Fruit fly (Drosophila melanogaster) whole organism, embryonic: ENCODE measurements around the gene CG11672.
A peak's percentile ranks its signal among the peaks of the same experiment; 100 is the strongest.

Experiments used
- ATbp ChIP-seq: fragments of 200-800 bp; sonication (Bioruptor generic); optimal IDR thresholded peaks from 2 replicates; lab custom pipeline; 2017; ENCODE audit warnings: missing biosample characterization, mild to moderate bottlenecking, missing genetic modification characterization, missing genetic modification reagents
- Abd-B ChIP-seq: fragments of 200-800 bp; sonication (Bioruptor generic); optimal IDR thresholded peaks from 2 replicates; lab custom pipeline; 2018; ENCODE audit warnings: missing biosample characterization, mild to moderate bottlenecking, missing genetic modification characterization, moderate library complexity
- BEAF-32 ChIP-seq: fragments of 200-800 bp; sonication (Bioruptor generic); optimal IDR thresholded peaks from 3 replicates; lab custom pipeline; 2017; ENCODE audit warnings: missing biosample characterization, missing genetic modification characterization, mild to moderate bottlenecking, moderate library complexity, missing genetic modification reagents
- CG10274 ChIP-seq: fragments of 200-800 bp; sonication (Bioruptor generic); optimal IDR thresholded peaks from 3 replicates; lab custom pipeline; 2017; ENCODE audit warnings: missing biosample characterization, mild to moderate bottlenecking, missing genetic modification characterization
- CG11723 ChIP-seq: fragments of 200-800 bp; sonication (Bioruptor generic); optimal IDR thresholded peaks from 2 replicates; lab custom pipeline; 2017; ENCODE audit warnings: missing biosample characterization, mild to moderate bottlenecking, missing genetic modification characterization
- CG12236 ChIP-seq: fragments of 200-800 bp; sonication (Bioruptor generic); optimal IDR thresholded peaks from 2 replicates; lab custom pipeline; 2016; ENCODE audit warnings: missing biosample characterization, missing genetic modification characterization
- CG12299 ChIP-seq: fragments of 200-800 bp; sonication (Bioruptor generic); optimal IDR thresholded peaks from 2 replicates; lab custom pipeline; 2018; ENCODE audit warnings: missing biosample characterization, mild to moderate bottlenecking, missing genetic modification characterization
- CG14014 ChIP-seq: fragments of 200-800 bp; sonication (Bioruptor generic); IDR thresholded peaks from 2 replicates; pipeline ENCODE4 v1.3.6; 2022; ENCODE audit warnings: missing biosample characterization, missing genetic modification characterization
- CG14860 ChIP-seq: fragments of 200-800 bp; sonication (Bioruptor generic); IDR thresholded peaks from 3 replicates; pipeline ENCODE4 v1.3.6; 2022; ENCODE audit warnings: missing biosample characterization, missing genetic modification characterization; ENCODE audit not compliant: partially characterized antibody
- CG1647 ChIP-seq: fragments of 200-800 bp; sonication (Bioruptor generic); optimal IDR thresholded peaks from 3 replicates; lab custom pipeline; 2016; ENCODE audit warnings: missing biosample characterization, missing genetic modification characterization
- CG1832 ChIP-seq: fragments of 200-800 bp; sonication (Bioruptor generic); optimal IDR thresholded peaks from 2 replicates; lab custom pipeline; 2017; ENCODE audit warnings: missing biosample characterization, mild to moderate bottlenecking, missing genetic modification characterization, inconsistent platforms
- CG18619 ChIP-seq: fragments of 200-800 bp; sonication (Bioruptor generic); optimal IDR thresholded peaks from 3 replicates; lab custom pipeline; 2017; ENCODE audit warnings: missing biosample characterization, mild to moderate bottlenecking, missing genetic modification characterization
- CG34376 ChIP-seq: fragments of 200-800 bp; sonication (Bioruptor generic); optimal IDR thresholded peaks from 2 replicates; lab custom pipeline; 2018; ENCODE audit warnings: missing biosample characterization, mild to moderate bottlenecking, missing genetic modification characterization
- CG4854 ChIP-seq: fragments of 200-800 bp; sonication (Bioruptor generic); optimal IDR thresholded peaks from 2 replicates; lab custom pipeline; 2016; ENCODE audit warnings: missing biosample characterization, missing genetic modification characterization, inconsistent platforms
- CG8281 ChIP-seq: fragments of 200-800 bp; sonication (Bioruptor generic); optimal IDR thresholded peaks from 2 replicates; lab custom pipeline; 2018; ENCODE audit warnings: missing biosample characterization, mild to moderate bottlenecking, missing genetic modification characterization, moderate library complexity
- Dfd ChIP-seq, 2 experiments: fragments of >200 bp; optimal IDR thresholded peaks; 2 replicates each; lab custom pipeline; 2017; ENCODE audit warnings: missing biosample characterization in 2 of 2, missing genetic modification characterization in 2 of 2
- Ets65A ChIP-seq: fragments of 200-800 bp; sonication (Bioruptor generic); peaks from one replicate; lab custom pipeline; 2016; ENCODE audit warnings: missing biosample characterization, missing genetic modification characterization
- HLH3B ChIP-seq: fragments of 200-800 bp; sonication (Bioruptor generic); IDR thresholded peaks from 2 replicates; pipeline ENCODE4 v1.3.6; 2022; ENCODE audit warnings: missing biosample characterization, missing genetic modification characterization
- HLHmδ ChIP-seq: fragments of 200-800 bp; sonication (Bioruptor generic); optimal IDR thresholded peaks from 2 replicates; lab custom pipeline; 2018; ENCODE audit warnings: missing biosample characterization, mild to moderate bottlenecking, missing genetic modification characterization, moderate library complexity
- Hr3 ChIP-seq: fragments of 200-800 bp; sonication (Bioruptor generic); optimal IDR thresholded peaks from 3 replicates; lab custom pipeline; 2016; ENCODE audit warnings: missing biosample characterization, missing genetic modification characterization
- Lpt ChIP-seq: fragments of >200 bp; optimal IDR thresholded peaks from 2 replicates; lab custom pipeline; 2018; ENCODE audit warnings: missing biosample characterization, missing genetic modification characterization
- MESR4 ChIP-seq: fragments of 200-800 bp; sonication (Bioruptor generic); optimal IDR thresholded peaks from 2 replicates; lab custom pipeline; 2018; ENCODE audit warnings: missing biosample characterization, mild to moderate bottlenecking, missing genetic modification characterization, moderate library complexity
- Neu2 ChIP-seq: fragments of 200-800 bp; sonication (Bioruptor generic); optimal IDR thresholded peaks from 3 replicates; lab custom pipeline; 2016; ENCODE audit warnings: missing biosample characterization, missing genetic modification characterization, borderline replicate concordance
- Nf-YB ChIP-seq: fragments of 200-800 bp; sonication (Bioruptor generic); optimal IDR thresholded peaks from 3 replicates; lab custom pipeline; 2019; ENCODE audit warnings: missing biosample characterization, mild to moderate bottlenecking, missing genetic modification characterization, moderate library complexity
- Stat92E ChIP-seq, 3 experiments: fragments of >200 bp in 2 of 3; fragments of 200-800 bp in 1 of 3; sonication (Bioruptor generic) in 1 of 3; optimal IDR thresholded peaks; 2 replicates each; lab custom pipeline; 2017 to 2019; ENCODE audit warnings: missing biosample characterization in 3 of 3, missing genetic modification characterization in 3 of 3, mild to moderate bottlenecking in 1 of 3, moderate library complexity in 1 of 3
- Tbp ChIP-seq: fragments of >200 bp; optimal IDR thresholded peaks from 2 replicates; lab custom pipeline; 2018; ENCODE audit warnings: missing biosample characterization, missing genetic modification characterization
- caup ChIP-seq: fragments of 200-800 bp; sonication (Bioruptor generic); optimal IDR thresholded peaks from 3 replicates; lab custom pipeline; 2017; ENCODE audit warnings: missing biosample characterization, mild to moderate bottlenecking, missing genetic modification characterization, moderate library complexity; ENCODE audit not compliant: severe bottlenecking
- eyg ChIP-seq: fragments of 200-800 bp; sonication (Bioruptor generic); optimal IDR thresholded peaks from 3 replicates; lab custom pipeline; 2016; ENCODE audit warnings: missing biosample characterization, missing genetic modification characterization
- gt ChIP-seq: fragments of 200-800 bp; sonication (Bioruptor generic); IDR thresholded peaks from 2 replicates; pipeline ENCODE4 v1.3.6; 2022; ENCODE audit warnings: missing biosample characterization, missing genetic modification characterization
- kni ChIP-seq: fragments of 200-800 bp; sonication (Bioruptor generic); optimal IDR thresholded peaks from 3 replicates; lab custom pipeline; 2017; ENCODE audit warnings: mild to moderate bottlenecking, missing biosample characterization, missing genetic modification reagents, missing genetic modification characterization
- lmd ChIP-seq: fragments of 200-800 bp; sonication (Bioruptor generic); IDR thresholded peaks from 2 replicates; pipeline ENCODE4 v1.3.6; 2022; ENCODE audit warnings: missing biosample characterization, missing genetic modification characterization
- oc ChIP-seq: fragments of 200-800 bp; sonication (Bioruptor generic); optimal IDR thresholded peaks from 2 replicates; lab custom pipeline; 2018; ENCODE audit warnings: missing biosample characterization, mild to moderate bottlenecking, missing genetic modification characterization, moderate library complexity
- onecut ChIP-seq: fragments of 200-800 bp; sonication (Bioruptor generic); IDR thresholded peaks from 2 replicates; pipeline ENCODE4 v1.3.6; 2022; ENCODE audit warnings: missing biosample characterization, missing genetic modification characterization
- otp ChIP-seq: fragments of 200-800 bp; sonication (Bioruptor generic); IDR thresholded peaks from 3 replicates; pipeline ENCODE4, ENCODE4 v1.3.6; 2022; ENCODE audit warnings: missing biosample characterization, missing genetic modification characterization
- repo ChIP-seq: fragments of 200-800 bp; sonication (Bioruptor generic); optimal IDR thresholded peaks from 2 replicates; lab custom pipeline; 2016; ENCODE audit warnings: missing biosample characterization, missing genetic modification characterization
- salm ChIP-seq: fragments of 200-800 bp; sonication (Bioruptor generic); optimal IDR thresholded peaks from 2 replicates; lab custom pipeline; 2018; ENCODE audit warnings: missing biosample characterization, mild to moderate bottlenecking, missing genetic modification characterization
- sima ChIP-seq: fragments of 200-800 bp; sonication (Bioruptor generic); optimal IDR thresholded peaks from 2 replicates; lab custom pipeline; 2016; ENCODE audit warnings: missing biosample characterization, missing genetic modification characterization
- tx ChIP-seq: fragments of 200-800 bp; sonication (Bioruptor generic); optimal IDR thresholded peaks from 2 replicates; lab custom pipeline; 2016; ENCODE audit warnings: missing biosample characterization, missing genetic modification characterization
- zen ChIP-seq: fragments of 200-800 bp; sonication (Bioruptor generic); optimal IDR thresholded peaks from 3 replicates; lab custom pipeline; 2018; ENCODE audit warnings: missing biosample characterization, mild to moderate bottlenecking, missing genetic modification characterization, moderate library complexity

CG11672 gene

dm6 chr3R:8303848-8304247, 13.5 kb upstream of the CG11672 start, which contains the start of gene nac (continued):
- TF ChIP-seq gt (no peak), Neu2 (GFP tag; lab: Kevin White, UChicago) (no peak), eyg (GFP tag; lab: Kevin White, UChicago) (no peak), salm (no peak), Nf-YB (no peak), otp (no peak), onecut (GFP tag; lab: Robert Waterston, UW) (no peak), CG18619 (GFP tag; lab: Kevin White, UChicago) (no peak), CG34376 (GFP tag; lab: Kevin White, UChicago) (peak; percentile 65), CG8281 (tag; lab: Kevin White, UChicago) (no peak), CG12236 (GFP tag; lab: Kevin White, UChicago) (no peak), CG1832 (GFP tag; lab: Kevin White, UChicago) (no peak), CG11723 (GFP tag; lab: Kevin White, UChicago) (no peak), oc (tag; lab: Kevin White, UChicago) (no peak), Lpt (GFP tag; lab: Kevin White, UChicago) (no peak), Tbp (GFP tag; lab: Kevin White, UChicago) (no peak), HLHmδ (no peak), Dfd (GFP tag; optimal IDR thresholded peaks at IDR 0.05; lab: Kevin White, UChicago) (no peak), CG14860 (no peak), CG12299 (tag; lab: Kevin White, UChicago) (no peak), Ets65A (GFP tag; lab: Kevin White, UChicago) (peak; percentile 11), ATbp (GFP tag; lab: Kevin White, UChicago) (no peak), BEAF-32 (GFP tag; lab: Kevin White, UChicago) (no peak), lmd (GFP tag; lab: Robert Waterston, UW) (no peak; the same call in 1 of the 2 replicates), MESR4 (GFP tag; lab: Kevin White, UChicago) (peak; percentile 41), repo (GFP tag; lab: Kevin White, UChicago) (no peak), tx (no peak), CG1647 (GFP tag; lab: Kevin White, UChicago) (no peak), caup (GFP tag; lab: Kevin White, UChicago) (no peak), sima (GFP tag; lab: Kevin White, UChicago) (no peak), kni (GFP tag; lab: Kevin White, UChicago) (no peak), CG4854 (GFP tag; lab: Kevin White, UChicago) (no peak), Hr3 (no peak), zen (tag; lab: Kevin White, UChicago) (peak; percentile 33), Stat92E (GFP tag; optimal IDR thresholded peaks at IDR 0.05; lab: Kevin White, UChicago) (no peak), HLH3B (peak; percentile 19; the same call in 1 of the 2 replicates), Abd-B (GFP tag; lab: Kevin White, UChicago) (no peak), CG10274 (GFP tag; lab: Kevin White, UChicago) (no peak), CG14014 (GFP tag; lab: Robert Waterston, UW) (peak; percentile 34; the same call in 1 of the 2 replicates)
